Fruit fly (Drosophila melanogaster): ENCODE data around the gene CG10903.

The CG10903 gene

dm6 chr3R:7999530-8000116, 30.6 kb upstream of the CG10903 start, which contains the start of gene PIG-H (continued):
- no peak for TF ChIP-seq Spps (tag; optimal IDR thresholded peaks at IDR 0.05)
- TF ChIP-seq pho (GFP tag; optimal IDR thresholded peaks at IDR 0.05): no peak
- TF ChIP-seq caup (GFP tag; optimal IDR thresholded peaks at IDR 0.05; ENCODE audit: severe bottlenecking): no peak
- no peak for TF ChIP-seq CG15696 (tag; optimal IDR thresholded peaks at IDR 0.05)
- TF ChIP-seq Rx (GFP tag; IDR thresholded peaks at IDR 0.05): no peak
- TF ChIP-seq Antp (GFP tag; optimal IDR thresholded peaks at IDR 0.05): no peak
- peak; percentile 61 for TF ChIP-seq CG14710 (tag; optimal IDR thresholded peaks at IDR 0.05)
- no peak for TF ChIP-seq Oaz (GFP tag; IDR thresholded peaks at IDR 0.05)
- no peak for TF ChIP-seq slou (GFP tag; optimal IDR thresholded peaks at IDR 0.05)
- TF ChIP-seq mam (GFP tag; optimal IDR thresholded peaks at IDR 0.05): no peak
- no peak for TF ChIP-seq CG18764 (GFP tag; optimal IDR thresholded peaks at IDR 0.05)
- TF ChIP-seq ewg (GFP tag; optimal IDR thresholded peaks at IDR 0.05): no peak
- TF ChIP-seq fd64A (GFP tag; optimal IDR thresholded peaks at IDR 0.05): no peak
- no peak for TF ChIP-seq Gsc (GFP tag; IDR thresholded peaks at IDR 0.05)
- TF ChIP-seq CG6791 (GFP tag; IDR thresholded peaks at IDR 0.05; ENCODE audit: partially characterized antibody): no peak
- no peak for TF ChIP-seq CG16863 (GFP tag; optimal IDR thresholded peaks at IDR 0.05)
- no peak for TF ChIP-seq CG1233 (GFP tag; optimal IDR thresholded peaks at IDR 0.05)
- TF ChIP-seq CG18476 (GFP tag; optimal IDR thresholded peaks at IDR 0.05): no peak
- peak; percentile 65 for TF ChIP-seq CG9797 (GFP tag; optimal IDR thresholded peaks at IDR 0.05)
- no peak for TF ChIP-seq stc (GFP tag; IDR thresholded peaks at IDR 0.05)
- no peak for TF ChIP-seq zf30C (GFP tag; optimal IDR thresholded peaks at IDR 0.05)
- TF ChIP-seq CG10543 (GFP tag; optimal IDR thresholded peaks at IDR 0.05): no peak
- TF ChIP-seq CG15073 (GFP tag; optimal IDR thresholded peaks at IDR 0.05): no peak
- no peak for TF ChIP-seq CHES-1-like (GFP tag; optimal IDR thresholded peaks at IDR 0.05)
- TF ChIP-seq CG6683 (GFP tag; optimal IDR thresholded peaks at IDR 0.05): no peak
- no peak for TF ChIP-seq CG1024 (GFP tag; IDR thresholded peaks at IDR 0.05)
- no peak for TF ChIP-seq Dip2 (GFP tag; IDR thresholded peaks at IDR 0.05)
- no peak for TF ChIP-seq CG4854 (GFP tag; optimal IDR thresholded peaks at IDR 0.05)
- no peak for TF ChIP-seq crc (GFP tag; optimal IDR thresholded peaks at IDR 0.05)
- no peak for TF ChIP-seq Vsx1 (GFP tag; optimal IDR thresholded peaks at IDR 0.05)
- TF ChIP-seq HmgD (GFP tag; optimal IDR thresholded peaks at IDR 0.05): no peak
- no peak for TF ChIP-seq tio (GFP tag; optimal IDR thresholded peaks at IDR 0.05)
- no peak for TF ChIP-seq Dbx (GFP tag; IDR thresholded peaks at IDR 0.05)
- no peak for TF ChIP-seq Opbp (GFP tag; IDR thresholded peaks at IDR 0.05; ENCODE audit: partially characterized antibody)
- no peak for TF ChIP-seq CG17359 (tag; optimal IDR thresholded peaks at IDR 0.05)
- TF ChIP-seq CG4730 (GFP tag; IDR thresholded peaks at IDR 0.05): no peak
- no peak for TF ChIP-seq trh (GFP tag; optimal IDR thresholded peaks at IDR 0.05)
- TF ChIP-seq fru (optimal IDR thresholded peaks at IDR 0.05): no peak
- no peak for TF ChIP-seq MTF-1 (GFP tag; optimal IDR thresholded peaks at IDR 0.05; ENCODE audit: borderline replicate concordance)
- peak; percentile 95 for TF ChIP-seq Dp (GFP tag; optimal IDR thresholded peaks at IDR 0.05)
- no peak for TF ChIP-seq ken (GFP tag; IDR thresholded peaks at IDR 0.05)
- TF ChIP-seq CG3995 (GFP tag; optimal IDR thresholded peaks at IDR 0.05): peak; percentile 37
- TF ChIP-seq Doc3 (GFP tag; IDR thresholded peaks at IDR 0.05; ENCODE audit: partially characterized antibody): no peak
- no peak for TF ChIP-seq Hr51 (GFP tag; optimal IDR thresholded peaks at IDR 0.05)
- no peak for TF ChIP-seq CG7928 (GFP tag; optimal IDR thresholded peaks at IDR 0.05)
- no peak for TF ChIP-seq lbe (GFP tag; optimal IDR thresholded peaks at IDR 0.05)
- no peak for TF ChIP-seq CG6272 (GFP tag; IDR thresholded peaks at IDR 0.05)
- TF ChIP-seq CG1832 (GFP tag; optimal IDR thresholded peaks at IDR 0.05): no peak
- TF ChIP-seq HHEX (GFP tag; optimal IDR thresholded peaks at IDR 0.05): no peak
- TF ChIP-seq CG32532 (GFP tag; IDR thresholded peaks at IDR 0.05): no peak
- TF ChIP-seq dan (GFP tag; IDR thresholded peaks at IDR 0.05): no peak
